Fruit fly (Drosophila melanogaster): ENCODE results near the gene CG9512.

CG9512 gene

DNA sequence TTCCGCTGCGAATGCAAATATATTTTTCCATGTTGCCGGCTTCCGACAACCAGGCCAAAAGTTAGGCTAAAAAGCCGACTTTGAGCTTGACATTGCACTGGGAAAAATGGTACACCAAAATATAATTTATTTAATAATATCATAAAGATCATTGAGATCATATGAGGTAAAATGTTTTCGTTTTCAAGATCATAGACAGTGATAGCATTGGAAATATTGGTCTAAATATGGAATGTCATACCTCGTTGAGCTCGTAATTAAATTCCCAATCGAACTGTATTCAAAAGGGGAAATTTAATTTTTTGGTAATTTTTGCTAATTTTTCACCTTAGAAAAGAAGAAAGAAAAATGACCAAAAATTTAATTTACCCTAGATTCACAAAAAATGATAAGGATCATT lies 21.4 kb downstream of the CG9512 start:
- TF ChIP-seq CG17801 (GFP tag; optimal IDR thresholded peaks at IDR 0.05; ENCODE audit: partially characterized antibody), result no peak

- TF ChIP-seq CG17801 (GFP tag; optimal IDR thresholded peaks at IDR 0.05; ENCODE audit: partially characterized antibody), result peak; percentile 46
These were observed 22.7 kb downstream of the CG9512 start, which contains the start of the genes CG45064 and CG45065 for dm6 chrX:14882536-14883118. TSS of gene CG45064 (minus strand) at chrX:14882586. TSS of gene CG45065 (minus strand) at chrX:14882586.

- no peak for TF ChIP-seq CG17801 (GFP tag; optimal IDR thresholded peaks at IDR 0.05; ENCODE audit: partially characterized antibody)
These were observed 26.4 kb downstream of the CG9512 start for dm6 chrX:14878917-14879316.

- no peak for TF ChIP-seq CG17801 (GFP tag; optimal IDR thresholded peaks at IDR 0.05; ENCODE audit: partially characterized antibody)
These were observed 34.3 kb downstream of the CG9512 start, which contains the start of gene CG9518 for dm6 chrX:14871028-14871427. TSS of gene CG9518 (minus strand) at chrX:14871181.

- TF ChIP-seq CG17801 (GFP tag; optimal IDR thresholded peaks at IDR 0.05; ENCODE audit: partially characterized antibody), result no peak
These were observed 36.9 kb downstream of the CG9512 start for dm6 chrX:14868414-14868813.

dm6 chrX:14866911-14867310 lies 38.4 kb downstream of the CG9512 start:
- no peak for TF ChIP-seq CG17801 (GFP tag; optimal IDR thresholded peaks at IDR 0.05; ENCODE audit: partially characterized antibody)

DNA sequence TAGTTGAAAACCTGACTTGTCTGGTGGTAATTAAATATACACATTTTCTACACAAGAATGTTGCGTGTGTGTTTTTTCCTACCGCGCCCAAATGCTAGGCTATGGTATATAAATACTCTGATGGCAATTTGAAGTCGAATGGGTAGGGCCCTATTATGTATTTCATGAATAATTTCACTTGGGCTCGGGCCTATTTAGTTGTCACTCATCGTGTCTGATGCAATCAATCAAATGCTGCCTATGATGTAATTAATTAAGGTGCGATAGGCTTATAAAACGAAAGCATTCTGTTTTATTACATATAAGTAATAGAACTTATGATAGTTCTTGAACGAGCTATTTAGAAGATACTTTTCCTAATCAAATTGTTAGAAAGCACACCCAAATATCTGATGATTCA lies 42.9 kb downstream of the CG9512 start:
- no peak for TF ChIP-seq CG17801 (GFP tag; optimal IDR thresholded peaks at IDR 0.05; ENCODE audit: partially characterized antibody)

DNA sequence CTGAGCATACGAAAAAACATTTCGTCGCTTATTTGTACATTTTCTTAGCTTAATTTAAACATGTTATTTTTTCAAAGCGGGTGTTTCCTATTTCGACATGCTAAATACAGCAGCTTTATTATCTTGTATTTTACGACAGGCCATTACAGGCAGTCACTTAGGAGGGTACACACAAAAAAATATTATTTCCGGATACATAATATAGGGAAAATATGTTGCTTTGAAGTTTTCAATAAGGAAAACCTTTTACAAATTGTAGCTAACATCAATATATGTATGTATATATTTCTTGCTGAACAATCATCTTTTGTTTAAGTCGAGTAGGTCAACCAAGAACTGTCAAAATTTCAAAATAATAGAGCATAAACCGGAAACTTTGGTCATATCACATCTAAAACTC lies 46.4 kb downstream of the CG9512 start, which contains the start of gene CG46399:
TSS of gene CG46399 (plus strand) at position 301 of the 400 bp plus-strand sequence.
- no peak for TF ChIP-seq CG17801 (GFP tag; optimal IDR thresholded peaks at IDR 0.05; ENCODE audit: partially characterized antibody)

DNA sequence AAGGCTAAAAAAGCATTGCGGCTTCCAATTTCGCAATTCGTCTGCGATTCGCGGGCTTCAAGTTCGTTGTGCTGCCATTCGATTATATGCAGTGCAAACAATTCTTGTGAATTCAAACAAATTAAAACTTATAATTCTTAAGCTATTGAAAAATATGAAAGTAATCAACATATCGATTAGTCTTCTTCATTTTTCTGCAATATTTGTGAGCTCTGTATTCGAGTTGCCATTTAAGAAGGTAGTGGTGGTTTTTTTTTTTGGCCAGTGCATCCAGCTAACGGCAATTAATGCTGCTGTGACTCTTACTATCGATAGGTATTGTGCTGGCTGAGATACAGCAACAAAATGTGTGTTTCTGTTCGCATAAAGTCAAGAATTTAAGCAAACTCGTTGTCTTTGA lies 47.5 kb downstream of the CG9512 start:
- TF ChIP-seq CG17801 (GFP tag; optimal IDR thresholded peaks at IDR 0.05; ENCODE audit: partially characterized antibody), result no peak

DNA sequence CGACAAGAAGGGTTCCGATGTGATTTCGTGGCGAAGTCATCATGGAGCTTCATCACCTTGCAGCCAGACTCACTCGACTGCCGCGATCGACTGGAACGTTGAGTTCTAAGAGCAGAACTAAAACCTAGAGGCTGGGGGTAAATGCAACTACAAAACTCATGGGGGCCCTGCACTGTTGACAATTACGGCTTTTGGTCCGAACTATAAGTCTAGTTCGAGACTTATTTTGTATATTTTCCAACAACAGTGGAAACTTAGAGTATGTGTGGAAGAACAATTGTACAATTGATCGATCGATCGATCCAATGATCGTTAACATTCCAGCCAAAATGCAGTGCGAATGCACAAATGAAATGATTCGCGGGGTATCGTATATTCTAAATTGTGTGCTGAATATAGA lies 49.1 kb downstream of the CG9512 start, which contains the start of gene CG9519:
TSS of gene CG9519 (minus strand) at position 101 of the 400 bp plus-strand sequence.
- TF ChIP-seq CG17801 (GFP tag; optimal IDR thresholded peaks at IDR 0.05; ENCODE audit: partially characterized antibody), result no peak

DNA sequence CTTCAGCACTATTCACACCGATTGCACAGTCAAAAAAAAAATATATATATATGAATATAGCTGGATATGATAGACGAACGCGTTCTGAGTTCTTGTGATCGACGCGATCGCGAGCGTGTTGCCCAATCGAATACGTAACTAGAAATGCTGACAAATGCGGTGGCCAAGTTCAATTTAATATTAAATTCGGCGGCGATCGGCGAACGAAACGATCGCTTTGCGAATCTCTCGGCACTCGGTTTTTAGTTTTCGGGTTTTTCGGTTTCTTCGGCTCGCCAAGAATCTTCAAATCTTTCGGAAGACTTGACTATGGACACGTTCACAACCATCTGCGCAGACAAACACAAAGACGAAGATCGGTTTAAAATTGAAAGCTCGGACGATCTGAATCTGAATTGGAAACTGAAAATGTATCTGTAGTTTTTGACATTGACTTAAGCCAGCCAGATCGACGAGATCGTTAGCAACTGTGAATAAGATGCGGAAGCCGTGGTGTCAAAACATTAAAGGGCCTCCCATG lies 52.1 kb downstream of the CG9512 start, which contains the start of gene CG9521:
TSS of gene CG9521 (minus strand) at position 117 of the 520 bp plus-strand sequence.
- no peak for TF ChIP-seq CG17801 (GFP tag; optimal IDR thresholded peaks at IDR 0.05; ENCODE audit: partially characterized antibody)
